Worm (Caenorhabditis elegans) whole organism, young adult: Measurements from ENCODE around the gene Y54E2A.9.
A peak's percentile ranks its signal among the peaks of the same experiment; 100 is the strongest.

Experiments
- B0336.3 ChIP-seq: fragments of 200-800 bp; sonication (Bioruptor generic); IDR thresholded peaks from 2 replicates; pipeline ENCODE4 v1.3.6; 2022; ENCODE audit warnings: missing genetic modification characterization, missing compliant biosample characterization
- C06A6.2 ChIP-seq: fragments of 200-800 bp; sonication (Bioruptor generic); conservative IDR thresholded peaks from 2 replicates; pipeline ENCODE4 v1.3.6; 2022; ENCODE audit warnings: missing genetic modification characterization, missing compliant biosample characterization
- F10E7.11 ChIP-seq: sonication (generic microtip); optimal IDR thresholded peaks from 2 replicates; lab custom pipeline; 2017; ENCODE audit warnings: mild to moderate bottlenecking, missing genetic modification characterization, moderate library complexity, missing compliant biosample characterization
- F33H1.4 ChIP-seq: fragments of 200-800 bp; sonication (Bioruptor generic); IDR thresholded peaks from 2 replicates; pipeline ENCODE4 v1.3.6; 2022; ENCODE audit warnings: missing genetic modification reagents, missing genetic modification characterization, missing compliant biosample characterization
- F52B5.7 ChIP-seq: sonication (generic microtip); optimal IDR thresholded peaks from 2 replicates; lab custom pipeline; 2016; ENCODE audit warnings: mild to moderate bottlenecking, missing genetic modification characterization, missing compliant biosample characterization
- F55B11.4 ChIP-seq: sonication (generic microtip); optimal IDR thresholded peaks from 2 replicates; lab custom pipeline; 2016; ENCODE audit warnings: missing compliant biosample characterization, missing genetic modification characterization, borderline replicate concordance; ENCODE audit not compliant: insufficient read depth
- F57A8.1 ChIP-seq: fragments of 200-800 bp; sonication (Bioruptor generic); optimal IDR thresholded peaks from 2 replicates; lab custom pipeline; 2018; ENCODE audit warnings: mild to moderate bottlenecking, missing genetic modification characterization, moderate library complexity, missing compliant biosample characterization
- K11D2.4 ChIP-seq: fragments of 200-800 bp; sonication (Bioruptor generic); IDR thresholded peaks from 2 replicates; pipeline ENCODE4 v1.3.6; 2022; ENCODE audit warnings: missing genetic modification reagents, missing genetic modification characterization, missing compliant biosample characterization
- Y67H2A.10 ChIP-seq: fragments of 200-800 bp; sonication (Bioruptor generic); conservative IDR thresholded peaks from 2 replicates; pipeline ENCODE4 v1.3.6; 2022; ENCODE audit warnings: missing genetic modification reagents, missing genetic modification characterization, missing compliant biosample characterization
- Y95B8A.8 ChIP-seq: fragments of 200-800 bp; sonication (Bioruptor generic); IDR thresholded peaks from 2 replicates; pipeline ENCODE4 v1.3.6; 2022; ENCODE audit warnings: missing genetic modification reagents, missing genetic modification characterization, missing compliant biosample characterization
- ama-1 ChIP-seq, 3 experiments: fragments of 150-350 bp in 1 of 3; sonication (generic microtip) in 2 of 3; optimal IDR thresholded peaks; 2 replicates each; lab custom pipeline; 2014 to 2018; ENCODE audit warnings: missing biosample characterization in 2 of 3, missing genetic modification characterization in 2 of 3, missing genetic modification reagents in 2 of 3
- ceh-100 ChIP-seq: fragments of 200-800 bp; sonication (Bioruptor generic); IDR thresholded peaks from 2 replicates; pipeline ENCODE4 v1.3.6; 2022; ENCODE audit warnings: missing genetic modification reagents, missing genetic modification characterization, missing compliant biosample characterization
- ceh-40 ChIP-seq: fragments of 200-800 bp; sonication (Bioruptor generic); IDR thresholded peaks from 2 replicates; pipeline ENCODE4 v1.3.6; 2022; ENCODE audit warnings: missing genetic modification characterization, missing compliant biosample characterization
- ceh-79 ChIP-seq: sonication (generic microtip); optimal IDR thresholded peaks from 2 replicates; lab custom pipeline; 2017; ENCODE audit warnings: mild to moderate bottlenecking, missing genetic modification characterization, missing compliant biosample characterization
- dpl-1 ChIP-seq: fragments of 150-350 bp; optimal IDR thresholded peaks from 2 replicates; lab custom pipeline; 2014; ENCODE audit warnings: missing biosample characterization, missing genetic modification reagents, missing genetic modification characterization
- egl-18 ChIP-seq: fragments of 200-800 bp; sonication (Bioruptor generic); IDR thresholded peaks from 2 replicates; pipeline ENCODE4 v1.3.6; 2022; ENCODE audit warnings: missing genetic modification reagents, missing genetic modification characterization, missing compliant biosample characterization
- egl-44 ChIP-seq: fragments of 200-800 bp; sonication (Bioruptor generic); IDR thresholded peaks from 2 replicates; pipeline ENCODE4 v1.3.6; 2022; ENCODE audit warnings: missing genetic modification reagents, missing genetic modification characterization, missing compliant biosample characterization
- fkh-3 ChIP-seq: sonication (generic microtip); optimal IDR thresholded peaks from 2 replicates; lab custom pipeline; 2016; ENCODE audit warnings: mild to moderate bottlenecking, missing genetic modification characterization, missing compliant biosample characterization
- hlh-26 ChIP-seq: fragments of 200-800 bp; sonication (Bioruptor generic); conservative IDR thresholded peaks from 2 replicates; pipeline ENCODE4 v1.3.6; 2022; ENCODE audit warnings: missing genetic modification reagents, missing genetic modification characterization, missing compliant biosample characterization
- hmg-1.2 ChIP-seq: fragments of 200-800 bp; sonication (Bioruptor generic); IDR thresholded peaks from 2 replicates; pipeline ENCODE4 v1.3.6; 2022; ENCODE audit warnings: missing genetic modification reagents, missing genetic modification characterization, missing compliant biosample characterization
- hmg-20 ChIP-seq: fragments of 200-800 bp; sonication (Bioruptor generic); IDR thresholded peaks from 2 replicates; pipeline ENCODE4 v1.3.6; 2022; ENCODE audit warnings: missing genetic modification reagents, missing genetic modification characterization, missing compliant biosample characterization
- hrde-1 ChIP-seq: sonication (generic microtip); optimal IDR thresholded peaks from 2 replicates; lab custom pipeline; 2016; ENCODE audit warnings: missing genetic modification characterization, mild to moderate bottlenecking, missing compliant biosample characterization, moderate library complexity, missing genotype, missing genetic modification reagents, borderline replicate concordance
- hsf-1 ChIP-seq: fragments of 200-800 bp; sonication (Bioruptor generic); IDR thresholded peaks from 2 replicates; pipeline ENCODE4 v1.3.6; 2022; ENCODE audit warnings: missing genetic modification reagents, missing genetic modification characterization, missing compliant biosample characterization
- let-607 ChIP-seq, 2 experiments: fragments of 200-800 bp in 1 of 2; sonication (Bioruptor generic) in 1 of 2; sonication (generic microtip) in 1 of 2; optimal IDR thresholded peaks; 2 replicates each; lab custom pipeline; 2016 to 2018; ENCODE audit warnings: mild to moderate bottlenecking in 2 of 2, missing compliant biosample characterization in 2 of 2, missing genetic modification characterization in 2 of 2, moderate library complexity in 2 of 2, missing genotype in 1 of 2
- lin-26 ChIP-seq: fragments of 200-800 bp; sonication (Bioruptor generic); IDR thresholded peaks from 2 replicates; pipeline ENCODE4 v1.3.6; 2022; ENCODE audit warnings: missing genetic modification reagents, missing genetic modification characterization, missing compliant biosample characterization
- lin-35 ChIP-seq, 3 experiments: fragments of 150-350 bp in 2 of 3; sonication (generic microtip) in 1 of 3; optimal IDR thresholded peaks; 2 replicates each; lab custom pipeline; 2014 to 2018; ENCODE audit warnings: missing biosample characterization in 3 of 3, missing genetic modification characterization in 3 of 3, missing genetic modification reagents in 3 of 3
- lir-1 ChIP-seq: fragments of 200-800 bp; sonication (Bioruptor generic); conservative IDR thresholded peaks from 2 replicates; pipeline ENCODE4 v1.3.6; 2022; ENCODE audit warnings: missing genetic modification reagents, missing genetic modification characterization, missing compliant biosample characterization
- madf-10 ChIP-seq: sonication (generic microtip); optimal IDR thresholded peaks from 2 replicates; lab custom pipeline; 2016; ENCODE audit warnings: mild to moderate bottlenecking, missing genetic modification characterization, missing compliant biosample characterization
- madf-6 ChIP-seq: fragments of 200-800 bp; sonication (Bioruptor generic); IDR thresholded peaks from 2 replicates; pipeline ENCODE4 v1.3.6; 2022; ENCODE audit warnings: missing genetic modification reagents, missing genetic modification characterization, missing compliant biosample characterization
- madf-8 ChIP-seq: fragments of 200-800 bp; sonication (Bioruptor generic); conservative IDR thresholded peaks from 2 replicates; pipeline ENCODE4 v1.3.6; 2022; ENCODE audit warnings: missing genetic modification reagents, missing genetic modification characterization, missing compliant biosample characterization
- mcd-1 ChIP-seq: fragments of 200-800 bp; sonication (Bioruptor generic); IDR thresholded peaks from 2 replicates; pipeline ENCODE4 v1.3.6; 2022; ENCODE audit warnings: missing genetic modification reagents, missing genetic modification characterization, missing compliant biosample characterization
- mel-28 ChIP-seq: sonication (generic microtip); optimal IDR thresholded peaks from 2 replicates; lab custom pipeline; 2016; ENCODE audit warnings: borderline replicate concordance, mild to moderate bottlenecking, missing genetic modification characterization, missing compliant biosample characterization
- mxl-1 ChIP-seq: sonication (generic microtip); optimal IDR thresholded peaks from 2 replicates; lab custom pipeline; 2016; ENCODE audit warnings: missing genetic modification characterization, missing compliant biosample characterization
- nfyb-1 ChIP-seq: fragments of 200-800 bp; sonication (Bioruptor generic); IDR thresholded peaks from 2 replicates; pipeline ENCODE4 v1.3.6; 2022; ENCODE audit warnings: missing genetic modification reagents, missing genetic modification characterization, missing compliant biosample characterization
- nhr-120 ChIP-seq: fragments of 200-800 bp; sonication (Bioruptor generic); IDR thresholded peaks from 2 replicates; pipeline ENCODE4 v1.3.6; 2022; ENCODE audit warnings: missing genetic modification characterization, missing compliant biosample characterization
- nhr-179 ChIP-seq: sonication (generic microtip); optimal IDR thresholded peaks from 2 replicates; lab custom pipeline; 2016; ENCODE audit warnings: mild to moderate bottlenecking, missing genetic modification characterization, missing compliant biosample characterization
- snpc-4 ChIP-seq, 5 experiments: fragments of 150-350 bp in 1 of 5; sonication (generic microtip) in 4 of 5; optimal IDR thresholded peaks; 2 replicates each; lab custom pipeline; 2014 to 2018; ENCODE audit warnings: missing genetic modification characterization in 5 of 5, missing biosample characterization in 3 of 5, antibody characterized with exemption in 2 of 5, mild to moderate bottlenecking in 2 of 5, missing compliant biosample characterization in 2 of 5, missing genotype in 2 of 5, moderate library complexity in 2 of 5, missing genetic modification reagents in 1 of 5
- sptf-2 ChIP-seq: fragments of 200-800 bp; sonication (Bioruptor generic); optimal IDR thresholded peaks from 2 replicates; lab custom pipeline; 2018; ENCODE audit warnings: mild to moderate bottlenecking, missing genetic modification characterization, missing compliant biosample characterization
- unc-62 ChIP-seq: fragments of 150-350 bp; optimal IDR thresholded peaks from 2 replicates; lab custom pipeline; 2014; ENCODE audit warnings: missing biosample characterization, missing genetic modification reagents, missing genetic modification characterization
- xnd-1 ChIP-seq: sonication (generic microtip); optimal IDR thresholded peaks from 2 replicates; lab custom pipeline; 2016; ENCODE audit warnings: missing genotype, missing genetic modification reagents, missing genetic modification characterization, missing compliant biosample characterization
- zfh-2 ChIP-seq: fragments of 200-800 bp; sonication (Bioruptor generic); conservative IDR thresholded peaks from 2 replicates; pipeline ENCODE4 v1.3.6; 2022; ENCODE audit warnings: missing genetic modification reagents, missing genetic modification characterization, missing compliant biosample characterization
- ztf-18 ChIP-seq: sonication (generic microtip); optimal IDR thresholded peaks from 2 replicates; lab custom pipeline; 2016; ENCODE audit warnings: missing genotype, mild to moderate bottlenecking, missing genetic modification characterization, missing compliant biosample characterization
- ztf-28 ChIP-seq: fragments of 200-800 bp; sonication (Bioruptor generic); IDR thresholded peaks from 2 replicates; pipeline ENCODE4 v1.3.6; 2022; ENCODE audit warnings: missing genetic modification reagents, missing genetic modification characterization, missing compliant biosample characterization

Y54E2A.9 gene

ce11 chrII:14801086-14801531 is 15.3 kb upstream of the Y54E2A.9 start (continued):
- TF ChIP-seq hlh-26 (GFP tag; lab: Robert Waterston, UW) (no peak), F33H1.4 (peak; percentile 88), K11D2.4 (peak; percentile 37; the same call in 1 of the 2 replicates), lin-35 (GFP tag; optimal IDR thresholded peaks at IDR 0.05; lab: Kevin White, UChicago) (peak in 1 of 3 experiments; percentile 61), nhr-179 (tag; lab: Kevin White, UChicago) (no peak), madf-8 (GFP tag; lab: Robert Waterston, UW) (peak; percentile 72), F57A8.1 (GFP tag; lab: Kevin White, UChicago) (no peak), egl-44 (GFP tag; lab: Robert Waterston, UW) (no peak), mel-28 (tag; lab: Kevin White, UChicago) (no peak), lir-1 (GFP tag; lab: Robert Waterston, UW) (no peak), ztf-18 (tag; lab: Kevin White, UChicago) (no peak), hsf-1 (no peak; the same call in 1 of the 2 replicates), F55B11.4 (no peak), zfh-2 (GFP tag; lab: Robert Waterston, UW) (0 out of 2 replicates have a peak, but pooled peaks have one; percentile 31), xnd-1 (peak; percentile 91), nfyb-1 (peak; percentile 73), B0336.3 (GFP tag; lab: Robert Waterston, UW) (no peak), hmg-20 (GFP tag; lab: Robert Waterston, UW) (no peak), unc-62 (GFP tag; lab: Kevin White, UChicago) (no peak), let-607 (tag; optimal IDR thresholded peaks at IDR 0.05; lab: Kevin White, UChicago) (peak in 1 of 2 experiments; percentile 55), mcd-1 (GFP tag; lab: Robert Waterston, UW) (peak; percentile 85), nhr-120 (GFP tag; lab: Robert Waterston, UW) (no peak), sptf-2 (no peak), madf-10 (tag; lab: Kevin White, UChicago) (no peak), hmg-1.2 (GFP tag; lab: Robert Waterston, UW) (peak; percentile 43; the same call in 1 of the 2 replicates), F10E7.11 (tag; lab: Kevin White, UChicago) (no peak), egl-18 (GFP tag; lab: Robert Waterston, UW) (peak; percentile 70; the same call in 1 of the 2 replicates)

DNA sequence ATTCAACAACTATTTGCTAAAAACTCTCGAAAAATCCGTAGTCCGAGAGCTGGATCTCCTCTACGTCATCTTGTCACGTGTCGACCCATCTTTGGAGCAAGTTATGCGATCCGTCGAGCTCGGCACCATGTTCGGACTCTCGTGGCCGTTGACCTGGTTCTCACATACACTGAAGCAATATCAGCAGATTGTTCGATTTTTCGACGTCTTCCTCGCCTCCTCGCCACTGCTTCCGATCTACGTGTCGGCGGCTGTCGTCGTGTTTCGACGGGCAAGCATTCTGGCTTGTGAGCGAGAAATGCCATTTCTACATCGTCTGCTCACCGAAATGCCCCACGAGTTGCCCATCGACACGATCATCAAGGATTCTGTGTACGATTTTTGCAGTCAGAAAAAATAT is 13.6 kb upstream of the Y54E2A.9 start:
- TF ChIP-seq zfh-2 (GFP tag; lab: Robert Waterston, UW) (peak; percentile 56), madf-6 (GFP tag; lab: Robert Waterston, UW) (0 out of 2 replicates have a peak, but pooled peaks have one; percentile 16), mxl-1 (tag; lab: Kevin White, UChicago) (no peak)

- TF ChIP-seq hrde-1 (tag; lab: Kevin White, UChicago) (peak; percentile 38), ceh-79 (no peak), C06A6.2 (GFP tag; lab: Robert Waterston, UW) (no peak), lin-26 (GFP tag; lab: Robert Waterston, UW) (no peak), fkh-3 (tag; lab: Kevin White, UChicago) (no peak), Y67H2A.10 (GFP tag; lab: Robert Waterston, UW) (no peak), ceh-40 (GFP tag; lab: Robert Waterston, UW) (no peak), ama-1 (optimal IDR thresholded peaks at IDR 0.05; lab: Kevin White, UChicago) (no peak), ama-1 (GFP tag; optimal IDR thresholded peaks at IDR 0.05; lab: Kevin White, UChicago) (peak in 1 of 2 experiments; percentile 9), lir-1 (GFP tag; lab: Robert Waterston, UW) (no peak), madf-10 (tag; lab: Kevin White, UChicago) (no peak), Y95B8A.8 (GFP tag; lab: Robert Waterston, UW) (no peak), xnd-1 (peak; percentile 56), let-607 (tag; optimal IDR thresholded peaks at IDR 0.05; lab: Kevin White, UChicago) (peak in 1 of 2 experiments; percentile 32), F52B5.7 (no peak), ztf-28 (GFP tag; lab: Robert Waterston, UW) (no peak), ceh-100 (GFP tag; lab: Robert Waterston, UW) (no peak), snpc-4 (GFP tag; optimal IDR thresholded peaks at IDR 0.05; lab: Kevin White, UChicago) (peak; percentile 49), snpc-4 (tag; optimal IDR thresholded peaks at IDR 0.05; lab: Kevin White, UChicago) (peak in 3 of 4 experiments; percentile 46 to 73 (median 68)), hlh-26 (GFP tag; lab: Robert Waterston, UW) (no peak), dpl-1 (GFP tag; lab: Kevin White, UChicago) (no peak), unc-62 (GFP tag; lab: Kevin White, UChicago) (no peak), F10E7.11 (tag; lab: Kevin White, UChicago) (no peak), nhr-179 (tag; lab: Kevin White, UChicago) (no peak)
Observed at ce11 chrII:14798047-14798522, 12.3 kb upstream of the Y54E2A.9 start, which contains the start of gene tbc-20. Gene tbc-20, plus strand, starts transcription at chrII:14798472.
